Fruit fly (Drosophila melanogaster): ENCODE results near the gene Yp3.

Yp3 gene

DNA sequence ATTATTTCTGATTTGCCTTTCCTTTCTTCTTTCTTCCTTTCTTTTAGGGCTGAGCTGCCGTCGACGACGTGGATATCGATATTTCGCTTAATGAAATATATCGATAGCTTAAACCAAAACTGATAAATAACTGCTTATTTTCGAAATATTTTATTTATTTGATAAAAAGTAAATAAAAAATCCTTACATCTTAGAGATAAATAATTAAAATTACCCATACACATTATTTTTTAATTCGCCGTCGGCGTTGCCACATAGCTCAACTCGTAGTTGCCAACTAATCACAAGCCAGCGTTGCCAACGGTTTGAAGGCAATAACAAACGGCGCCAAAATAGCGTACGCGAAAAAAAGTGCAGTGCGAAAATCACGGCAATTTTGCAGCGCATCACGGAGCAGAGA lies 37.4 kb upstream of the Yp3 start, which contains the start of the genes Mrgn1 and mus101 (continued):
- TF ChIP-seq CG9727 (GFP tag; optimal IDR thresholded peaks at IDR 0.05) (peak; percentile 2), CG13123 (GFP tag; optimal IDR thresholded peaks at IDR 0.05) (no peak), CG7963 (GFP tag; IDR thresholded peaks at IDR 0.05; ENCODE audit: partially characterized antibody) (0 out of 3 replicates have a peak, but pooled peaks have one; percentile 50), maf-S (GFP tag; optimal IDR thresholded peaks at IDR 0.05) (no peak), knrl (GFP tag; IDR thresholded peaks at IDR 0.05; ENCODE audit: partially characterized antibody) (peak; percentile 81), hb (GFP tag; IDR thresholded peaks at IDR 0.05; ENCODE audit: partially characterized antibody) (peak; percentile 80), stc (GFP tag; IDR thresholded peaks at IDR 0.05) (no peak), wek (GFP tag; optimal IDR thresholded peaks at IDR 0.05) (no peak), kni (GFP tag; optimal IDR thresholded peaks at IDR 0.05) (no peak), sob (GFP tag; IDR thresholded peaks at IDR 0.05) (no peak), CG17829 (tag; optimal IDR thresholded peaks at IDR 0.05) (peak; percentile 41), CG11247 (GFP tag; IDR thresholded peaks at IDR 0.05) (no peak), org-1 (GFP tag; optimal IDR thresholded peaks at IDR 0.05) (no peak), otp (GFP tag; IDR thresholded peaks at IDR 0.05) (no peak), B-H2 (GFP tag; optimal IDR thresholded peaks at IDR 0.05) (no peak), p53 (GFP tag; optimal IDR thresholded peaks at IDR 0.05) (no peak), CG1603 (tag; optimal IDR thresholded peaks at IDR 0.05) (no peak), HLHmδ (GFP tag; optimal IDR thresholded peaks at IDR 0.05) (no peak), seq (GFP tag; IDR thresholded peaks at IDR 0.05) (no peak), gsb-n (tag; optimal IDR thresholded peaks at IDR 0.05) (no peak), NK7.1 (GFP tag; optimal IDR thresholded peaks at IDR 0.05) (no peak), CrebB (tag; optimal IDR thresholded peaks at IDR 0.05) (no peak), Bteb2 (GFP tag; optimal IDR thresholded peaks at IDR 0.05) (no peak), CG6791 (GFP tag; IDR thresholded peaks at IDR 0.05; ENCODE audit: partially characterized antibody) (peak; percentile 56; the same call in 1 of the 3 replicates), cwo (GFP tag; optimal IDR thresholded peaks at IDR 0.05) (no peak), luna (GFP tag; optimal IDR thresholded peaks at IDR 0.05) (no peak), Med (GFP tag) (peak; percentile 44), CG16813 (GFP tag; IDR thresholded peaks at IDR 0.05; ENCODE audit: partially characterized antibody) (peak; percentile 79), Gug (GFP tag; IDR thresholded peaks at IDR 0.05) (no peak), pros (GFP tag; optimal IDR thresholded peaks at IDR 0.05) (no peak), CG8924 (tag; optimal IDR thresholded peaks at IDR 0.05) (peak; percentile 29), CG6254 (GFP tag; optimal IDR thresholded peaks at IDR 0.05) (no peak), Hand (GFP tag; optimal IDR thresholded peaks at IDR 0.05) (no peak), HLH54F (GFP tag; optimal IDR thresholded peaks at IDR 0.05) (no peak), fru (optimal IDR thresholded peaks at IDR 0.05) (no peak), CG8388 (GFP tag; optimal IDR thresholded peaks at IDR 0.05) (no peak), lmd (GFP tag; IDR thresholded peaks at IDR 0.05) (no peak), gcm (GFP tag; optimal IDR thresholded peaks at IDR 0.05) (no peak), gsb (GFP tag; IDR thresholded peaks at IDR 0.05) (no peak), CG13894 (tag; optimal IDR thresholded peaks at IDR 0.05) (no peak), cg (GFP tag; optimal IDR thresholded peaks at IDR 0.05) (peak; percentile 30), D19A (tag; optimal IDR thresholded peaks at IDR 0.05) (no peak), Ets65A (GFP tag) (no peak), Sry-δ (GFP tag; optimal IDR thresholded peaks at IDR 0.05) (peak; percentile 83), corto (GFP tag; optimal IDR thresholded peaks at IDR 0.05) (no peak), CG1832 (GFP tag; optimal IDR thresholded peaks at IDR 0.05) (no peak), HmgZ (tag; optimal IDR thresholded peaks at IDR 0.05) (peak; percentile 26), PHDP (tag; optimal IDR thresholded peaks at IDR 0.05) (no peak), CG14441 (GFP tag; IDR thresholded peaks at IDR 0.05) (no peak), gfzf (GFP tag; optimal IDR thresholded peaks at IDR 0.05) (peak; percentile 23), ash1 (GFP tag; optimal IDR thresholded peaks at IDR 0.05) (no peak)
